Fruit fly (Drosophila melanogaster): ENCODE measurements around the gene CG13989.

dm6 chr2L:6165686-6166085, 5.5 kb downstream of the CG13989 start:
- TF ChIP-seq Dfd (GFP tag; optimal IDR thresholded peaks at IDR 0.05) (no peak), dsf (GFP tag; optimal IDR thresholded peaks at IDR 0.05; ENCODE audit: borderline replicate concordance) (no peak), N (GFP tag; optimal IDR thresholded peaks at IDR 0.05) (no peak), fru (GFP tag; optimal IDR thresholded peaks at IDR 0.05) (peak; percentile 83), Sp1 (GFP tag; optimal IDR thresholded peaks at IDR 0.05) (peak; percentile 39), Hnf4 (GFP tag; optimal IDR thresholded peaks at IDR 0.05) (peak; percentile 49), usp (GFP tag; optimal IDR thresholded peaks at IDR 0.05) (no peak), psq (GFP tag; optimal IDR thresholded peaks at IDR 0.05) (peak; percentile 55)
